Worm (Caenorhabditis elegans): ENCODE results near the gene glc-4.

The glc-4 gene

ce11 chrII:7200051-7200599 lies 25.4 kb upstream of the glc-4 start, which contains the start of gene pcrg-1 (continued):
- TF ChIP-seq Y56A3A.18 (GFP tag; IDR thresholded peaks at IDR 0.05), result peak; percentile 82; the same call in 1 of the 2 replicates
- TF ChIP-seq akir-1 (GFP tag; optimal IDR thresholded peaks at IDR 0.05), result peak; percentile 36
- peak; percentile 80; the same call in 1 of the 2 replicates for TF ChIP-seq bed-1 (GFP tag; IDR thresholded peaks at IDR 0.05)
- peak; percentile 78 for TF ChIP-seq ZK185.1 (tag; optimal IDR thresholded peaks at IDR 0.05; ENCODE audit: poor library complexity, severe bottlenecking)
- peak; percentile 73 for TF ChIP-seq ceh-100 (GFP tag; IDR thresholded peaks at IDR 0.05)
- TF ChIP-seq Y95B8A.8 (GFP tag; IDR thresholded peaks at IDR 0.05), result peak; percentile 51; the same call in 1 of the 2 replicates
- TF ChIP-seq athp-1 (tag; optimal IDR thresholded peaks at IDR 0.05), result peak; percentile 94
- TF ChIP-seq let-607 (tag; optimal IDR thresholded peaks at IDR 0.05), result peak; percentile 40 to 43
- TF ChIP-seq madf-10 (tag; optimal IDR thresholded peaks at IDR 0.05), result peak; percentile 59
- TF ChIP-seq nfya-2 (GFP tag; IDR thresholded peaks at IDR 0.05), result 0 out of 2 replicates have a peak, but pooled peaks have one; percentile 65
- peak; percentile 61; the same call in 1 of the 2 replicates for TF ChIP-seq hmg-20 (GFP tag; IDR thresholded peaks at IDR 0.05)
- TF ChIP-seq B0019.2 (GFP tag; conservative IDR thresholded peaks at IDR 0.05), result no peak
- peak; percentile 58 for TF ChIP-seq F22D6.2 (tag; optimal IDR thresholded peaks at IDR 0.05)
- no peak for TF ChIP-seq zfh-2 (GFP tag; conservative IDR thresholded peaks at IDR 0.05)
- peak; percentile 63; the same call in 1 of the 2 replicates for TF ChIP-seq K11D2.4 (GFP tag; IDR thresholded peaks at IDR 0.05)
- TF ChIP-seq ztf-18 (tag; optimal IDR thresholded peaks at IDR 0.05), result peak; percentile 84
- TF ChIP-seq F49E8.2 (tag; optimal IDR thresholded peaks at IDR 0.05; ENCODE audit: insufficient read depth), result peak; percentile 76
- TF ChIP-seq C17E4.6 (GFP tag; IDR thresholded peaks at IDR 0.05), result peak; percentile 77
- TF ChIP-seq gei-17 (GFP tag; optimal IDR thresholded peaks at IDR 0.05), result no peak
- TF ChIP-seq unc-62 (GFP tag; optimal IDR thresholded peaks at IDR 0.05), result no peak
- peak; percentile 95 for TF ChIP-seq lin-26 (GFP tag; IDR thresholded peaks at IDR 0.05)
- peak; percentile 64 for TF ChIP-seq attf-3 (GFP tag; conservative IDR thresholded peaks at IDR 0.05)
- peak; percentile 62 for TF ChIP-seq rcor-1 (GFP tag; IDR thresholded peaks at IDR 0.05)
- TF ChIP-seq ama-1 (optimal IDR thresholded peaks at IDR 0.05), result no peak
- peak; percentile 43 to 86 for TF ChIP-seq ama-1 (GFP tag; optimal IDR thresholded peaks at IDR 0.05)
- TF ChIP-seq ceh-91 (GFP tag; IDR thresholded peaks at IDR 0.05), result 0 out of 2 replicates have a peak, but pooled peaks have one; percentile 41
- peak; percentile 26 for TF ChIP-seq F23B12.7 (tag; optimal IDR thresholded peaks at IDR 0.05; ENCODE audit: insufficient read depth)
- TF ChIP-seq B0035.1 (tag; optimal IDR thresholded peaks at IDR 0.05), result peak; percentile 16
- TF ChIP-seq dpff-1 (tag; optimal IDR thresholded peaks at IDR 0.05), result peak; percentile 89
- TF ChIP-seq ztf-3 (GFP tag; optimal IDR thresholded peaks at IDR 0.05), result peak; percentile 20
- peak; percentile 68 for TF ChIP-seq fkh-3 (tag; optimal IDR thresholded peaks at IDR 0.05)
- TF ChIP-seq Y53F4B.3 (GFP tag; IDR thresholded peaks at IDR 0.05), result peak; percentile 28; the same call in 1 of the 2 replicates
- TF ChIP-seq madf-3 (GFP tag; IDR thresholded peaks at IDR 0.05), result peak; percentile 84
- TF ChIP-seq him-1 (tag; optimal IDR thresholded peaks at IDR 0.05), result peak; percentile 63
- TF ChIP-seq B0336.3 (GFP tag; IDR thresholded peaks at IDR 0.05), result peak; percentile 89
- TF ChIP-seq lir-1 (GFP tag; conservative IDR thresholded peaks at IDR 0.05), result 0 out of 2 replicates have a peak, but pooled peaks have one; percentile 40
- TF ChIP-seq snpc-4 (GFP tag; optimal IDR thresholded peaks at IDR 0.05), result peak; percentile 96
- TF ChIP-seq snpc-4 (tag; optimal IDR thresholded peaks at IDR 0.05), result peak; percentile 97 to 99 (median 98)
- no peak for TF ChIP-seq lag-1 (GFP tag; IDR thresholded peaks at IDR 0.05)
- 0 out of 2 replicates have a peak, but pooled peaks have one; percentile 73 for TF ChIP-seq aptf-3 (GFP tag; IDR thresholded peaks at IDR 0.05)
- peak; percentile 82 for TF ChIP-seq sptf-2 (GFP tag; optimal IDR thresholded peaks at IDR 0.05)
- peak; percentile 58; the same call in 1 of the 2 replicates for TF ChIP-seq egrh-3 (GFP tag; IDR thresholded peaks at IDR 0.05)
- peak; percentile 93 for TF ChIP-seq F52B5.7 (tag; optimal IDR thresholded peaks at IDR 0.05)
- TF ChIP-seq sea-2 (GFP tag; IDR thresholded peaks at IDR 0.05), result peak; percentile 72; the same call in 1 of the 2 replicates
- 0 out of 2 replicates have a peak, but pooled peaks have one; percentile 11 for TF ChIP-seq F39B2.1 (GFP tag; IDR thresholded peaks at IDR 0.05)
- peak; percentile 86 for TF ChIP-seq ceh-40 (GFP tag; IDR thresholded peaks at IDR 0.05)
- TF ChIP-seq lin-35 (GFP tag; optimal IDR thresholded peaks at IDR 0.05), result peak in 1 of 3 experiments; percentile 59

Measured in whole organism, young adult.